Fruit fly (Drosophila melanogaster): ENCODE results near the gene zormin.
A peak's percentile ranks its signal among the peaks of the same experiment; 100 is the strongest.

The zormin gene

DNA sequence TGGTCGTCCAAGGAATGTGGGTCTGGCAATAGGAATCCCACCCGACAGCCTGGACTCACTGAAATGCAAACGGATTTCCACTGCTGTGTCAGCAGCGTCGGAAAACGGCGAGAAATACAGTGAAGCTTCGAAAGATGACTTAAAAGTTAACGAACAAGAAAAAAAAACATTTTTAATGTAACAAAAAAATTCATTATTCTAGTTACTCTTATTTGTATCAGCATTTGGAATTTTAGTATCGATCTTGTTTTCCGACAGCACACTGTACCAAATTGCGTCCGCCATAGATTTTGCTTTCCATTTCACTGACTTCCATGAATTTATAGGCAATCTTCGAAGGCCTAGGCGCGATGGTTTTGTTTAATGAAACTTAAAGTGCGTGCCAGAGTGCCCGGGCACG is 13.3 kb upstream of the zormin start (continued):
- no peak for TF ChIP-seq Nf-YA (GFP tag; IDR thresholded peaks at IDR 0.05)
- no peak for TF ChIP-seq kah (GFP tag; optimal IDR thresholded peaks at IDR 0.05)
- TF ChIP-seq ssp (GFP tag; IDR thresholded peaks at IDR 0.05): peak; percentile 25; the same call in 1 of the 2 replicates
- peak; percentile 19 for TF ChIP-seq Meics (GFP tag; optimal IDR thresholded peaks at IDR 0.05)
- no peak for TF ChIP-seq CG10979 (tag; optimal IDR thresholded peaks at IDR 0.05)
- no peak for TF ChIP-seq CG11085 (GFP tag; IDR thresholded peaks at IDR 0.05)
- TF ChIP-seq CG12104 (GFP tag; optimal IDR thresholded peaks at IDR 0.05): no peak
- no peak for TF ChIP-seq nau (GFP tag; optimal IDR thresholded peaks at IDR 0.05)
- no peak for TF ChIP-seq chinmo (GFP tag; IDR thresholded peaks at IDR 0.05; ENCODE audit: partially characterized antibody)
- TF ChIP-seq CG3838 (GFP tag; optimal IDR thresholded peaks at IDR 0.05): no peak
- TF ChIP-seq NK7.1 (GFP tag; optimal IDR thresholded peaks at IDR 0.05): no peak
- no peak for TF ChIP-seq NC2α (GFP tag; optimal IDR thresholded peaks at IDR 0.05)
- peak; percentile 49; the same call in 1 of the 3 replicates for TF ChIP-seq Optix (GFP tag; IDR thresholded peaks at IDR 0.05)
- TF ChIP-seq Doc2 (GFP tag; IDR thresholded peaks at IDR 0.05): no peak
- no peak for TF ChIP-seq YL-1 (GFP tag; optimal IDR thresholded peaks at IDR 0.05)
- no peak for TF ChIP-seq CG14965 (GFP tag; optimal IDR thresholded peaks at IDR 0.05; ENCODE audit: borderline replicate concordance)
- no peak for TF ChIP-seq CG4424 (GFP tag; optimal IDR thresholded peaks at IDR 0.05)
- TF ChIP-seq crc (GFP tag; optimal IDR thresholded peaks at IDR 0.05): no peak
- no peak for TF ChIP-seq CG7786 (GFP tag; optimal IDR thresholded peaks at IDR 0.05)
- TF ChIP-seq MESR4 (GFP tag; optimal IDR thresholded peaks at IDR 0.05): no peak
- TF ChIP-seq caup (GFP tag; optimal IDR thresholded peaks at IDR 0.05; ENCODE audit: severe bottlenecking): no peak
- peak; percentile 53; the same call in 2 of the 3 replicates for TF ChIP-seq tgo (GFP tag; IDR thresholded peaks at IDR 0.05)
- TF ChIP-seq wor (GFP tag; IDR thresholded peaks at IDR 0.05): no peak
- no peak for TF ChIP-seq Max (GFP tag; optimal IDR thresholded peaks at IDR 0.05)
- TF ChIP-seq Fer3 (tag; optimal IDR thresholded peaks at IDR 0.05): peak; percentile 35
- TF ChIP-seq CG16815 (GFP tag; optimal IDR thresholded peaks at IDR 0.05): no peak
- no peak for TF ChIP-seq CG18764 (GFP tag; optimal IDR thresholded peaks at IDR 0.05)
- TF ChIP-seq CG11504 (tag; optimal IDR thresholded peaks at IDR 0.05): peak; percentile 48
- no peak for TF ChIP-seq slou (GFP tag; optimal IDR thresholded peaks at IDR 0.05)
- TF ChIP-seq CG12219 (GFP tag; optimal IDR thresholded peaks at IDR 0.05): no peak
- TF ChIP-seq CG17328 (GFP tag; IDR thresholded peaks at IDR 0.05): peak; percentile 59; the same call in 1 of the 2 replicates
- TF ChIP-seq CG15073 (GFP tag; optimal IDR thresholded peaks at IDR 0.05): no peak
- TF ChIP-seq fd3F (GFP tag; optimal IDR thresholded peaks at IDR 0.05): no peak
- TF ChIP-seq CG2712 (tag; optimal IDR thresholded peaks at IDR 0.05): peak; percentile 16
- TF ChIP-seq CG30431 (GFP tag; optimal IDR thresholded peaks at IDR 0.05): no peak
- TF ChIP-seq CG7556 (GFP tag; optimal IDR thresholded peaks at IDR 0.05): no peak
- TF ChIP-seq hkb (optimal IDR thresholded peaks at IDR 0.05): no peak
- 0 out of 2 replicates have a peak, but pooled peaks have one; percentile 54 for TF ChIP-seq hkb (GFP tag; IDR thresholded peaks at IDR 0.05)
- no peak for TF ChIP-seq stwl (tag; optimal IDR thresholded peaks at IDR 0.05)
- TF ChIP-seq run (tag; optimal IDR thresholded peaks at IDR 0.05): no peak
- no peak for TF ChIP-seq Adf1 (GFP tag; IDR thresholded peaks at IDR 0.05)
- TF ChIP-seq C15 (GFP tag; IDR thresholded peaks at IDR 0.05): no peak
- TF ChIP-seq NFAT (GFP tag; IDR thresholded peaks at IDR 0.05): no peak
- TF ChIP-seq Sin3A (optimal IDR thresholded peaks at IDR 0.05): no peak
- TF ChIP-seq CG32767 (GFP tag; IDR thresholded peaks at IDR 0.05): 0 out of 2 replicates have a peak, but pooled peaks have one; percentile 46
- TF ChIP-seq CG11695 (GFP tag; IDR thresholded peaks at IDR 0.05): 0 out of 3 replicates have a peak, but pooled peaks have one; percentile 18
- no peak for TF ChIP-seq dmrt11E (tag; optimal IDR thresholded peaks at IDR 0.05)
- no peak for TF ChIP-seq CG8359 (GFP tag; optimal IDR thresholded peaks at IDR 0.05; ENCODE audit: borderline replicate concordance)
- TF ChIP-seq sens (GFP tag): peak; percentile 43
- no peak for TF ChIP-seq abd-A (tag; optimal IDR thresholded peaks at IDR 0.05)
- no peak for TF ChIP-seq ewg (GFP tag; optimal IDR thresholded peaks at IDR 0.05)
- TF ChIP-seq lilli (GFP tag; optimal IDR thresholded peaks at IDR 0.05): peak; percentile 9

All from whole organism, embryonic.